Fruit fly (Drosophila melanogaster) whole organism, embryonic: ENCODE data around the gene CG7362.

Experiments used
- Bteb2 ChIP-seq: fragments of 200-800 bp; sonication (Bioruptor generic); optimal IDR thresholded peaks from 2 replicates; lab custom pipeline; 2016; ENCODE audit warnings: missing biosample characterization, missing genetic modification characterization
- CG1024 ChIP-seq: fragments of 200-800 bp; sonication (Bioruptor generic); IDR thresholded peaks from 2 replicates; pipeline ENCODE4 v1.3.6; 2022; ENCODE audit warnings: missing biosample characterization, missing genetic modification characterization
- CG10462 ChIP-seq: fragments of 200-800 bp; sonication (Bioruptor generic); optimal IDR thresholded peaks from 2 replicates; lab custom pipeline; 2016; ENCODE audit warnings: missing biosample characterization, missing genetic modification characterization
- CG10543 ChIP-seq: fragments of 200-800 bp; sonication (Bioruptor generic); optimal IDR thresholded peaks from 3 replicates; lab custom pipeline; 2017; ENCODE audit warnings: missing biosample characterization, mild to moderate bottlenecking, missing genetic modification characterization, moderate library complexity
- CG10959 ChIP-seq: fragments of 200-800 bp; sonication (Bioruptor generic); IDR thresholded peaks from 2 replicates; pipeline ENCODE4 v1.3.6; 2022; ENCODE audit warnings: missing biosample characterization, missing genetic modification characterization
- CG12391 ChIP-seq: fragments of 200-800 bp; sonication (Bioruptor generic); optimal IDR thresholded peaks from 3 replicates; lab custom pipeline; 2018; ENCODE audit warnings: missing biosample characterization, mild to moderate bottlenecking, missing genetic modification characterization, moderate library complexity
- CG14014 ChIP-seq: fragments of 200-800 bp; sonication (Bioruptor generic); IDR thresholded peaks from 2 replicates; pipeline ENCODE4 v1.3.6; 2022; ENCODE audit warnings: missing biosample characterization, missing genetic modification characterization
- CG18011 ChIP-seq: fragments of 200-800 bp; sonication (Bioruptor generic); optimal IDR thresholded peaks from 2 replicates; lab custom pipeline; 2017; ENCODE audit warnings: missing biosample characterization, missing genetic modification characterization, mild to moderate bottlenecking, moderate library complexity, missing genotype
- CG2120 ChIP-seq: fragments of 200-800 bp; sonication (Bioruptor generic); optimal IDR thresholded peaks from 3 replicates; lab custom pipeline; 2016; ENCODE audit warnings: missing biosample characterization, missing genetic modification characterization
- CG3838 ChIP-seq: fragments of 200-800 bp; sonication (Bioruptor generic); optimal IDR thresholded peaks from 3 replicates; lab custom pipeline; 2016; ENCODE audit warnings: missing biosample characterization, missing genetic modification characterization
- CG6689 ChIP-seq: fragments of 200-800 bp; sonication (Bioruptor generic); IDR thresholded peaks from 2 replicates; pipeline ENCODE4 v1.3.6; 2022; ENCODE audit warnings: missing biosample characterization, missing genetic modification characterization
- CG6791 ChIP-seq: fragments of 200-800 bp; sonication (Bioruptor generic); IDR thresholded peaks from 3 replicates; pipeline ENCODE4 v1.3.6; 2022; ENCODE audit warnings: missing biosample characterization, missing genetic modification characterization; ENCODE audit not compliant: partially characterized antibody
- CG9437 ChIP-seq: fragments of 200-800 bp; sonication (Bioruptor generic); optimal IDR thresholded peaks from 2 replicates; lab custom pipeline; 2018; ENCODE audit warnings: missing biosample characterization, mild to moderate bottlenecking, missing genetic modification characterization
- CG9797 ChIP-seq: fragments of 200-800 bp; sonication (Bioruptor generic); optimal IDR thresholded peaks from 3 replicates; lab custom pipeline; 2018; ENCODE audit warnings: missing biosample characterization, mild to moderate bottlenecking, missing genetic modification characterization
- D ChIP-seq, 2 experiments: fragments of 200-800 bp in 1 of 2; fragments of >200 bp in 1 of 2; sonication (Bioruptor generic) in 1 of 2; optimal IDR thresholded peaks; 2 replicates in 1 of 2; 3 replicates in 1 of 2; lab custom pipeline; 2017; ENCODE audit warnings: mild to moderate bottlenecking in 1 of 2, missing biosample characterization in 1 of 2, missing genetic modification characterization in 1 of 2, missing genetic modification reagents in 1 of 2
- Dek ChIP-seq: fragments of 200-800 bp; sonication (Bioruptor generic); optimal IDR thresholded peaks from 3 replicates; lab custom pipeline; 2019; ENCODE audit warnings: missing biosample characterization, mild to moderate bottlenecking, missing genetic modification characterization, moderate library complexity
- Dip2 ChIP-seq: fragments of 200-800 bp; sonication (Bioruptor generic); IDR thresholded peaks from 2 replicates; pipeline ENCODE4 v1.3.6; 2022; ENCODE audit warnings: missing biosample characterization, missing genetic modification characterization
- Dp ChIP-seq: fragments of 200-800 bp; sonication (Bioruptor generic); optimal IDR thresholded peaks from 2 replicates; lab custom pipeline; 2018; ENCODE audit warnings: missing biosample characterization, mild to moderate bottlenecking, missing genetic modification characterization, moderate library complexity
- E2f1 ChIP-seq: fragments of 200-800 bp; sonication (Bioruptor generic); IDR thresholded peaks from 2 replicates; pipeline ENCODE4 v1.3.6; 2022; ENCODE audit warnings: missing biosample characterization, missing genetic modification characterization
- E2f2 ChIP-seq: fragments of 200-800 bp; sonication (Bioruptor generic); IDR thresholded peaks from 2 replicates; pipeline ENCODE4 v1.3.6; 2022; ENCODE audit warnings: missing biosample characterization, missing genetic modification characterization
- Gug ChIP-seq: fragments of 200-800 bp; sonication (Bioruptor generic); IDR thresholded peaks from 4 replicates; pipeline ENCODE4 v1.3.6; 2022; ENCODE audit warnings: missing biosample characterization, missing genetic modification characterization
- HHEX ChIP-seq: fragments of 200-800 bp; sonication (Bioruptor generic); optimal IDR thresholded peaks from 3 replicates; lab custom pipeline; 2017; ENCODE audit warnings: missing biosample characterization, mild to moderate bottlenecking, missing genetic modification characterization, missing genetic modification reagents
- HLH54F ChIP-seq: fragments of 200-800 bp; sonication (Bioruptor generic); optimal IDR thresholded peaks from 3 replicates; lab custom pipeline; 2016; ENCODE audit warnings: missing biosample characterization, missing genetic modification characterization
- Myb ChIP-seq: fragments of 200-800 bp; sonication (Bioruptor generic); optimal IDR thresholded peaks from 2 replicates; lab custom pipeline; 2016; ENCODE audit warnings: missing biosample characterization, missing genetic modification characterization
- Nf-YA ChIP-seq: fragments of 200-800 bp; sonication (Bioruptor generic); IDR thresholded peaks from 2 replicates; pipeline ENCODE4 v1.3.6; 2022; ENCODE audit warnings: missing biosample characterization, missing genetic modification characterization
- Rfx ChIP-seq: fragments of 200-800 bp; sonication (Bioruptor generic); IDR thresholded peaks from 2 replicates; pipeline ENCODE4 v1.3.6; 2022; ENCODE audit warnings: missing biosample characterization, missing genetic modification characterization
- Scr ChIP-seq: fragments of 200-800 bp; sonication (Bioruptor generic); IDR thresholded peaks from 2 replicates; pipeline ENCODE4 v1.3.6; 2022; ENCODE audit warnings: missing biosample characterization, missing genetic modification characterization; ENCODE audit not compliant: partially characterized antibody
- Sry-δ ChIP-seq: fragments of 200-800 bp; sonication (Bioruptor generic); optimal IDR thresholded peaks from 2 replicates; lab custom pipeline; 2016; ENCODE audit warnings: missing biosample characterization, missing genetic modification characterization
- ap ChIP-seq: fragments of 200-800 bp; sonication (Bioruptor generic); IDR thresholded peaks from 2 replicates; pipeline ENCODE4 v1.3.6; 2022; ENCODE audit warnings: missing biosample characterization, missing genetic modification characterization
- bbx ChIP-seq: fragments of 200-800 bp; sonication (Bioruptor generic); IDR thresholded peaks from 2 replicates; pipeline ENCODE4 v1.3.6; 2022; ENCODE audit warnings: missing biosample characterization, missing genetic modification characterization; ENCODE audit not compliant: partially characterized antibody
- caup ChIP-seq: fragments of 200-800 bp; sonication (Bioruptor generic); optimal IDR thresholded peaks from 3 replicates; lab custom pipeline; 2017; ENCODE audit warnings: missing biosample characterization, mild to moderate bottlenecking, missing genetic modification characterization, moderate library complexity; ENCODE audit not compliant: severe bottlenecking
- corto ChIP-seq: fragments of 200-800 bp; sonication (Bioruptor generic); optimal IDR thresholded peaks from 2 replicates; lab custom pipeline; 2016; ENCODE audit warnings: missing biosample characterization, mild to moderate bottlenecking, missing genetic modification characterization, moderate library complexity
- crc ChIP-seq: fragments of 200-800 bp; sonication (Bioruptor generic); optimal IDR thresholded peaks from 2 replicates; lab custom pipeline; 2016; ENCODE audit warnings: missing biosample characterization, missing genetic modification characterization
- dan ChIP-seq: fragments of 200-800 bp; sonication (Bioruptor generic); IDR thresholded peaks from 2 replicates; pipeline ENCODE4 v1.3.6; 2022; ENCODE audit warnings: missing biosample characterization, missing genetic modification characterization
- esg ChIP-seq: fragments of 200-800 bp; sonication (Bioruptor generic); conservative IDR thresholded peaks from 2 replicates; pipeline ENCODE4 v1.3.6; 2022; ENCODE audit warnings: missing biosample characterization, missing genetic modification characterization
- eve ChIP-seq, 2 experiments: fragments of >200 bp; optimal IDR thresholded peaks; 2 replicates each; lab custom pipeline; 2017; ENCODE audit warnings: missing biosample characterization in 2 of 2, missing genetic modification characterization in 2 of 2
- gce ChIP-seq: fragments of 200-800 bp; sonication (Bioruptor generic); IDR thresholded peaks from 3 replicates; pipeline ENCODE4 v1.3.6; 2022; ENCODE audit warnings: missing biosample characterization, missing genetic modification characterization
- her ChIP-seq: fragments of 200-800 bp; sonication (Bioruptor generic); optimal IDR thresholded peaks from 2 replicates; lab custom pipeline; 2016; ENCODE audit warnings: missing biosample characterization, missing genetic modification characterization
- insv ChIP-seq, 2 experiments: fragments of 200-800 bp; sonication (Bioruptor generic); optimal IDR thresholded peaks; 3 replicates each; lab custom pipeline; 2016 to 2018; ENCODE audit warnings: missing biosample characterization in 2 of 2, missing genetic modification characterization in 2 of 2
- lbe ChIP-seq: fragments of 200-800 bp; sonication (Bioruptor generic); optimal IDR thresholded peaks from 2 replicates; lab custom pipeline; 2016; ENCODE audit warnings: missing biosample characterization, mild to moderate bottlenecking, missing genetic modification characterization
- pros ChIP-seq: fragments of 200-800 bp; sonication (Bioruptor generic); optimal IDR thresholded peaks from 3 replicates; lab custom pipeline; 2019; ENCODE audit warnings: missing biosample characterization, mild to moderate bottlenecking, missing genetic modification characterization, moderate library complexity
- pzg ChIP-seq: fragments of 200-800 bp; sonication (Bioruptor generic); optimal IDR thresholded peaks from 3 replicates; lab custom pipeline; 2018; ENCODE audit warnings: missing biosample characterization, mild to moderate bottlenecking, missing genetic modification characterization, moderate library complexity
- row ChIP-seq: fragments of 200-800 bp; sonication (Bioruptor generic); IDR thresholded peaks from 3 replicates; pipeline ENCODE4 v1.3.6; 2022; ENCODE audit warnings: missing biosample characterization, missing genetic modification characterization
- sisA ChIP-seq: fragments of 200-800 bp; sonication (Bioruptor generic); IDR thresholded peaks from 2 replicates; pipeline ENCODE4 v1.3.6; 2022; ENCODE audit warnings: missing biosample characterization, missing genetic modification characterization
- slbo ChIP-seq: fragments of 200-800 bp; sonication (Bioruptor generic); IDR thresholded peaks from 2 replicates; pipeline ENCODE4 v1.3.6; 2022; ENCODE audit warnings: missing biosample characterization, missing genetic modification characterization
- slp2 ChIP-seq: fragments of 200-800 bp; sonication (Bioruptor generic); optimal IDR thresholded peaks from 2 replicates; lab custom pipeline; 2016; ENCODE audit warnings: missing biosample characterization, missing genetic modification characterization
- so ChIP-seq: fragments of 200-800 bp; sonication (Bioruptor generic); IDR thresholded peaks from 3 replicates; pipeline ENCODE4 v1.3.6; 2022; ENCODE audit warnings: missing biosample characterization, missing genetic modification characterization

CG7362 gene

dm6 chr3R:14721942-14722939 is 32.0 kb downstream of the CG7362 start (continued):
- TF ChIP-seq corto (GFP tag; lab: Kevin White, UChicago) (no peak), CG2120 (GFP tag; lab: Kevin White, UChicago) (peak; percentile 67), pros (GFP tag; lab: Kevin White, UChicago) (no peak), E2f2 (GFP tag; lab: Robert Waterston, UW) (peak; percentile 49), HHEX (peak; percentile 66), Myb (peak; percentile 45), HLH54F (GFP tag; lab: Kevin White, UChicago) (peak; percentile 62), Gug (GFP tag; lab: Robert Waterston, UW) (peak; percentile 51; the same call in 2 of the 4 replicates), CG9437 (GFP tag; lab: Kevin White, UChicago) (peak; percentile 48), CG6791 (GFP tag; lab: Robert Waterston, UW) (no peak), pzg (no peak), Bteb2 (GFP tag; lab: Kevin White, UChicago) (peak; percentile 35), CG6689 (peak; percentile 72), CG10543 (GFP tag; lab: Kevin White, UChicago) (peak; percentile 28), Dip2 (GFP tag; lab: Robert Waterston, UW) (no peak), esg (GFP tag; lab: Robert Waterston, UW) (peak; percentile 64), Rfx (GFP tag; lab: Robert Waterston, UW) (peak; percentile 74), lbe (peak; percentile 29), so (GFP tag; lab: Robert Waterston, UW) (peak; percentile 68; the same call in 1 of the 3 replicates), sisA (GFP tag; lab: Robert Waterston, UW) (peak; percentile 72), CG12391 (tag; lab: Kevin White, UChicago) (peak; percentile 73), D (optimal IDR thresholded peaks at IDR 0.05; lab: Kevin White, UChicago) (no peak), D (GFP tag; optimal IDR thresholded peaks at IDR 0.05; lab: Kevin White, UChicago) (peak; percentile 54), eve (GFP tag; optimal IDR thresholded peaks at IDR 0.05; lab: Kevin White, UChicago) (peak in 1 of 2 experiments; percentile 89), Dp (GFP tag; lab: Kevin White, UChicago) (no peak), Sry-δ (GFP tag; lab: Kevin White, UChicago) (peak; percentile 33), caup (GFP tag; lab: Kevin White, UChicago) (peak; percentile 63), bbx (GFP tag; lab: Robert Waterston, UW) (peak; percentile 31; the same call in 1 of the 2 replicates), CG18011 (GFP tag; lab: Kevin White, UChicago) (peak; percentile 35), her (GFP tag; lab: Kevin White, UChicago) (peak; percentile 52), CG10462 (peak; percentile 53), Scr (GFP tag; lab: Robert Waterston, UW) (no peak), row (peak; percentile 76), crc (GFP tag; lab: Kevin White, UChicago) (peak; percentile 42), CG3838 (GFP tag; lab: Kevin White, UChicago) (peak; percentile 80), slp2 (GFP tag; lab: Kevin White, UChicago) (peak; percentile 71), E2f1 (GFP tag; lab: Robert Waterston, UW) (peak; percentile 75), CG1024 (GFP tag; lab: Robert Waterston, UW) (peak; percentile 46; the same call in 1 of the 2 replicates), CG9797 (GFP tag; lab: Kevin White, UChicago) (no peak), insv (GFP tag; optimal IDR thresholded peaks at IDR 0.05; lab: Kevin White, UChicago) (no peak), Nf-YA (GFP tag; lab: Robert Waterston, UW) (no peak; the same call in 1 of the 2 replicates), dan (GFP tag; lab: Robert Waterston, UW) (no peak), CG14014 (GFP tag; lab: Robert Waterston, UW) (peak; percentile 74), ap (GFP tag; lab: Robert Waterston, UW) (peak; percentile 64), CG10959 (GFP tag; lab: Robert Waterston, UW) (0 out of 2 replicates have a peak, but pooled peaks have one; percentile 23), gce (GFP tag; lab: Robert Waterston, UW) (peak; percentile 54; the same call in 2 of the 3 replicates), Dek (tag; lab: Kevin White, UChicago) (no peak), slbo (GFP tag; lab: Robert Waterston, UW) (peak; percentile 71)
